Worm (Caenorhabditis elegans): ENCODE data around the gene Y42A5A.1.

The Y42A5A.1 gene

DNA sequence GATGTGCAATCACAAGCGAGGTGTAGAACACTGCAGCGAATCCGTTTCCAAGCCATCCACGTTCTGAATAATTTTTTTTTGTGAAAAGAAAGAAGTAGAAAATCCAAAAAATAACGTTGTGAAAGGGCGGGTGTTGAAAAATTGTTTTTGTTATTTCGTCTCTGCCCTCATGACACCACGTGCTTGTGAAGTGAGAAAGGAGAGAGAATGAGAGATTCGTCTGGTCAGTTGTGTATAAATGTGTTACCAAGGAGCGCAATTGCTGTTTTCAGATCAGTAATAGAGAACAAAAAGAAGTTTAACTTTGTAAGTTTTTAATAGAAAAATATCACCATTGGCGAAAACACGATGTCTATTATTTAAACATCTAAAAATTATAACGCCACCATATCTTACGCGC is 33.5 kb downstream of the Y42A5A.1 start:
- TF ChIP-seq dpl-1 (GFP tag; optimal IDR thresholded peaks at IDR 0.05), result peak in 2 of 3 experiments; percentile 30 to 63
- TF ChIP-seq mep-1 (tag; optimal IDR thresholded peaks at IDR 0.05), result peak; percentile 56
- TF ChIP-seq unc-130 (tag; optimal IDR thresholded peaks at IDR 0.05), result peak; percentile 48
- no peak for TF ChIP-seq fkh-4 (tag; optimal IDR thresholded peaks at IDR 0.05; ENCODE audit: borderline replicate concordance)
- TF ChIP-seq ceh-63 (GFP tag; optimal IDR thresholded peaks at IDR 0.05), result no peak
- TF ChIP-seq lin-39 (tag; optimal IDR thresholded peaks at IDR 0.05), result no peak
- TF ChIP-seq swsn-7 (tag; optimal IDR thresholded peaks at IDR 0.05), result peak; percentile 24
- peak in 1 of 2 experiments; percentile 84 for TF ChIP-seq mdl-1 (tag; optimal IDR thresholded peaks at IDR 0.05)
- peak; percentile 4 for TF ChIP-seq lin-15B (tag; optimal IDR thresholded peaks at IDR 0.05)
- TF ChIP-seq nhr-20 (tag; optimal IDR thresholded peaks at IDR 0.05), result peak; percentile 49
- peak; percentile 25 for TF ChIP-seq rnt-1 (tag; optimal IDR thresholded peaks at IDR 0.05)
- TF ChIP-seq dsc-1 (tag; optimal IDR thresholded peaks at IDR 0.05), result no peak
- peak; percentile 83 for TF ChIP-seq lin-14 (GFP tag; optimal IDR thresholded peaks at IDR 0.05)
- peak; percentile 31 for TF ChIP-seq fkh-8 (tag; optimal IDR thresholded peaks at IDR 0.05)
- TF ChIP-seq unc-86 (tag; optimal IDR thresholded peaks at IDR 0.05), result no peak
- peak; percentile 44 to 65 for TF ChIP-seq lsy-2 (tag; optimal IDR thresholded peaks at IDR 0.05)
- TF ChIP-seq nhr-90 (tag; optimal IDR thresholded peaks at IDR 0.05; ENCODE audit: poor library complexity), result no peak
- TF ChIP-seq C16A3.4 (tag; optimal IDR thresholded peaks at IDR 0.05), result peak; percentile 58
- peak; percentile 38 for TF ChIP-seq lir-3 (tag; optimal IDR thresholded peaks at IDR 0.05; ENCODE audit: poor library complexity)
- TF ChIP-seq nhr-19 (GFP tag; conservative IDR thresholded peaks at IDR 0.05), result peak; percentile 23; the same call in 1 of the 2 replicates
- peak; percentile 74 for TF ChIP-seq snu-23 (GFP tag; optimal IDR thresholded peaks at IDR 0.05)
- TF ChIP-seq nhr-76 (tag; optimal IDR thresholded peaks at IDR 0.05), result no peak
- peak in 1 of 3 experiments; percentile 24 for TF ChIP-seq ceh-82 (tag; optimal IDR thresholded peaks at IDR 0.05)
- TF ChIP-seq nhr-71 (tag; optimal IDR thresholded peaks at IDR 0.05), result peak; percentile 67
- peak; percentile 57 for TF ChIP-seq skn-1 (tag; optimal IDR thresholded peaks at IDR 0.05)
- peak; percentile 56 for TF ChIP-seq blmp-1 (tag; optimal IDR thresholded peaks at IDR 0.05)
- TF ChIP-seq efl-1 (optimal IDR thresholded peaks at IDR 0.05), result peak; percentile 41 to 43
- TF ChIP-seq efl-1 (GFP tag; optimal IDR thresholded peaks at IDR 0.05 in 1 of 2), result peak in 1 of 2 experiments; percentile 36
- peak; percentile 32 to 66 for TF ChIP-seq lin-35 (GFP tag; optimal IDR thresholded peaks at IDR 0.05)

DNA sequence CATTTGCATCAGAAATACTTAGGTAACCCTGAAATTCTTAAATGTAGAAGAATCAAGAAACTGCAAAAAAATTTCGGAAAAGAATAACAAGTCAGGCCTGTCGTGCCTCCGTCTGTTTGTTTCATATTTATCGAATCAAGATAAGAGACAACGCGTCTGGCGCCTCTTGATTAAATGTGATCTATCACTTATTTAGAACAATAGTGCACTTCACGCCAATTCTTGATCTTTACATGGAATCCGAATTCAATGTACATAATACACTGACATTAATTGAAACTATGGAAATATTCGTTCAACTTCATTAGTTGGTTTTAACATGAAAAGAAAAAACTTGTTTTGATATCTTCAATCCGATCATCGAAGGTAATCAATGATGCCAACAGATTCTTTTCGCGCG is 34.7 kb downstream of the Y42A5A.1 start, which contains the start of gene mboa-2:
TSS of gene mboa-2 (minus strand) at position 28 of the 400 bp plus-strand sequence.
- TF ChIP-seq swsn-7 (tag; optimal IDR thresholded peaks at IDR 0.05), result peak; percentile 25
- peak; percentile 16 for TF ChIP-seq nhr-47 (tag; optimal IDR thresholded peaks at IDR 0.05)
- TF ChIP-seq efl-1 (optimal IDR thresholded peaks at IDR 0.05), result no peak
- peak in 1 of 2 experiments; percentile 64 for TF ChIP-seq efl-1 (GFP tag; optimal IDR thresholded peaks at IDR 0.05 in 1 of 2)
- peak; percentile 56 for TF ChIP-seq nhr-71 (tag; optimal IDR thresholded peaks at IDR 0.05)
- peak; percentile 16 for TF ChIP-seq snu-23 (GFP tag; optimal IDR thresholded peaks at IDR 0.05)
- peak; percentile 45 for TF ChIP-seq aly-2 (tag; optimal IDR thresholded peaks at IDR 0.05)
- TF ChIP-seq lsy-2 (tag; optimal IDR thresholded peaks at IDR 0.05), result peak; percentile 29 to 38
- TF ChIP-seq elt-2 (tag; optimal IDR thresholded peaks at IDR 0.05), result peak; percentile 31
- TF ChIP-seq rnt-1 (tag; optimal IDR thresholded peaks at IDR 0.05), result peak; percentile 7
- TF ChIP-seq ceh-88 (GFP tag; IDR thresholded peaks at IDR 0.05), result peak; percentile 21; the same call in 1 of the 2 replicates
- peak; percentile 3 for TF ChIP-seq lir-3 (tag; optimal IDR thresholded peaks at IDR 0.05; ENCODE audit: poor library complexity)
- TF ChIP-seq egl-27 (tag; optimal IDR thresholded peaks at IDR 0.05), result no peak
- peak; percentile 46 for TF ChIP-seq nhr-20 (tag; optimal IDR thresholded peaks at IDR 0.05)
- peak; percentile 64 for TF ChIP-seq nhr-90 (tag; optimal IDR thresholded peaks at IDR 0.05; ENCODE audit: poor library complexity)
- no peak for TF ChIP-seq pqm-1 (tag; optimal IDR thresholded peaks at IDR 0.05)
- TF ChIP-seq ama-1 (optimal IDR thresholded peaks at IDR 0.05), result peak; percentile 57
- peak; percentile 2 for TF ChIP-seq ztf-4 (tag; optimal IDR thresholded peaks at IDR 0.05)
- peak in 1 of 2 experiments; percentile 13 for TF ChIP-seq lin-35 (GFP tag; optimal IDR thresholded peaks at IDR 0.05)
- no peak for TF ChIP-seq lin-13 (GFP tag; optimal IDR thresholded peaks at IDR 0.05)
- TF ChIP-seq nhr-85 (tag), result peak; percentile 49
- no peak for TF ChIP-seq nhr-77 (tag; optimal IDR thresholded peaks at IDR 0.05)
- TF ChIP-seq lin-14 (GFP tag; optimal IDR thresholded peaks at IDR 0.05), result peak; percentile 21
- no peak for TF ChIP-seq fos-1 (tag; optimal IDR thresholded peaks at IDR 0.05)
- peak; percentile 30 for TF ChIP-seq nhr-19 (GFP tag; conservative IDR thresholded peaks at IDR 0.05)
